Worm (Caenorhabditis elegans): ENCODE data around the gene F14D7.6.

DNA sequence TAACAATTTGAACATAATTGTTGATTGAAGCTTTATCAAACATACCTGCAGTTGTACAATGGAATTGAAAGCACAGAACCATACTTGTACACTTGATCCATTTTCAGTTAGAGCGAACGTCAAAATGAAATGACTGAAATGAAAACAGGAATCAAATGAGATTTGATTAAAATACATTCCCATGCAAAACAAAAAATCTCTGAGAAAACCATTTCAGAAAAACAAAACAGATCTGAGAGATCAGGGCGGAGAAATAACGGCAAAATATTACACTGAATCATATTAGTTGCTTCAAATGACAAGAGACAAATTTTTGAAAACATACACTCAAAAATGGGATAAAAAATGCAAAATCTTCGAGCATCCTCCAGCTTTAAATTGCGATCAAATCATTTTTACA lies 21.4 kb upstream of the F14D7.6 start, which contains the start of gene srt-33:
- no peak for TF ChIP-seq ref-1 (GFP tag; conservative IDR thresholded peaks at IDR 0.05)
- no peak for TF ChIP-seq ztf-29 (GFP tag; IDR thresholded peaks at IDR 0.05)
- TF ChIP-seq klf-2 (GFP tag; conservative IDR thresholded peaks at IDR 0.05) = no peak
- no peak for TF ChIP-seq ztf-23 (GFP tag; IDR thresholded peaks at IDR 0.05)
- no peak for TF ChIP-seq flt-1 (GFP tag; IDR thresholded peaks at IDR 0.05)
- no peak for TF ChIP-seq tab-1 (GFP tag; IDR thresholded peaks at IDR 0.05)
- TF ChIP-seq T22C8.4 (GFP tag; IDR thresholded peaks at IDR 0.05) = no peak
- TF ChIP-seq cog-1 (tag; optimal IDR thresholded peaks at IDR 0.05) = no peak

Measured in whole organism, midembryonic.